1 fruit fly cellular context compared by ENCODE assay signal in genomic region chr2L:12463037-12463436, dm6.
TF ChIP-seq lines count a peak whose summit lies in the region.

No protein-coding gene starts in this region.

TF ChIP-seq in whole organism, embryonic, 481 proteins besides CTCF, POLR2A, EP300 and RAD21 (continued from another document and continues in another):
- TF ChIP-seq CG8924 (tag; optimal IDR thresholded peaks at IDR 0.05; lab: Kevin White, UChicago) (no peak), croc (GFP tag; conservative IDR thresholded peaks at IDR 0.05; lab: Robert Waterston, UW) (no peak), dysf (GFP tag; IDR thresholded peaks at IDR 0.05; lab: Robert Waterston, UW) (no peak), CG7745 (tag; optimal IDR thresholded peaks at IDR 0.05; lab: Kevin White, UChicago) (no peak), CG8944 (GFP tag; optimal IDR thresholded peaks at IDR 0.05; lab: Kevin White, UChicago) (peak; percentile 11), CG2120 (GFP tag; optimal IDR thresholded peaks at IDR 0.05; lab: Kevin White, UChicago) (no peak), fu2 (GFP tag; optimal IDR thresholded peaks at IDR 0.05; lab: Kevin White, UChicago) (no peak), CG12942 (GFP tag; optimal IDR thresholded peaks at IDR 0.05; lab: Kevin White, UChicago) (no peak), BEAF-32 (GFP tag; optimal IDR thresholded peaks at IDR 0.05; lab: Kevin White, UChicago) (no peak), nmo (GFP tag; optimal IDR thresholded peaks at IDR 0.05; lab: Kevin White, UChicago) (no peak), Med (GFP tag; lab: Kevin White, UChicago) (peak; percentile 79), CG6254 (GFP tag; optimal IDR thresholded peaks at IDR 0.05; lab: Kevin White, UChicago) (no peak), Abd-B (GFP tag; optimal IDR thresholded peaks at IDR 0.05; lab: Kevin White, UChicago) (no peak), Stat92E (GFP tag; optimal IDR thresholded peaks at IDR 0.05; lab: Kevin White, UChicago) (no peak), hbn (GFP tag; IDR thresholded peaks at IDR 0.05; lab: Robert Waterston, UW; ENCODE audit: partially characterized antibody) (no peak), CG15601 (tag; optimal IDR thresholded peaks at IDR 0.05; lab: Kevin White, UChicago) (peak; percentile 28), NFAT (GFP tag; IDR thresholded peaks at IDR 0.05; lab: Robert Waterston, UW) (no peak), Antp (GFP tag; optimal IDR thresholded peaks at IDR 0.05; lab: Kevin White, UChicago) (no peak), dpn (GFP tag; optimal IDR thresholded peaks at IDR 0.05; lab: Kevin White, UChicago) (no peak), gro (GFP tag; optimal IDR thresholded peaks at IDR 0.05; lab: Kevin White, UChicago) (no peak), CG17802 (tag; optimal IDR thresholded peaks at IDR 0.05; lab: Kevin White, UChicago) (no peak), ap (GFP tag; IDR thresholded peaks at IDR 0.05; lab: Robert Waterston, UW) (no peak), Side (GFP tag; optimal IDR thresholded peaks at IDR 0.05; lab: Kevin White, UChicago) (no peak), slbo (GFP tag; IDR thresholded peaks at IDR 0.05; lab: Robert Waterston, UW) (no peak), ara (GFP tag; IDR thresholded peaks at IDR 0.05; lab: Robert Waterston, UW) (no peak), Rx (GFP tag; IDR thresholded peaks at IDR 0.05; lab: Robert Waterston, UW) (no peak), pan (optimal IDR thresholded peaks at IDR 0.05; lab: Kevin White, UChicago) (no peak), pan (GFP tag; optimal IDR thresholded peaks at IDR 0.05 in 1 of 2, IDR thresholded peaks at IDR 0.05 in 1 of 2) (peak in 1 of 2 experiments; percentile 36), Lim3 (GFP tag; IDR thresholded peaks at IDR 0.05; lab: Robert Waterston, UW) (no peak), CG17612 (GFP tag; IDR thresholded peaks at IDR 0.05; lab: Robert Waterston, UW) (no peak), CG4730 (GFP tag; IDR thresholded peaks at IDR 0.05; lab: Robert Waterston, UW) (no peak), bigmax (GFP tag; optimal IDR thresholded peaks at IDR 0.05; lab: Kevin White, UChicago) (no peak), CG34422 (GFP tag; IDR thresholded peaks at IDR 0.05; lab: Robert Waterston, UW) (no peak), ems (GFP tag; optimal IDR thresholded peaks at IDR 0.05; lab: Kevin White, UChicago) (no peak), HLHmδ (GFP tag; optimal IDR thresholded peaks at IDR 0.05; lab: Kevin White, UChicago) (no peak), wdn (GFP tag; IDR thresholded peaks at IDR 0.05; lab: Robert Waterston, UW) (no peak), stwl (tag; optimal IDR thresholded peaks at IDR 0.05; lab: Kevin White, UChicago) (no peak), TFAM (GFP tag; optimal IDR thresholded peaks at IDR 0.05; lab: Kevin White, UChicago) (no peak), crp (GFP tag; optimal IDR thresholded peaks at IDR 0.05; lab: Kevin White, UChicago) (no peak), CoRest (tag; optimal IDR thresholded peaks at IDR 0.05; lab: Kevin White, UChicago) (no peak), CG17186 (GFP tag; optimal IDR thresholded peaks at IDR 0.05; lab: Kevin White, UChicago) (no peak), Camta (GFP tag; optimal IDR thresholded peaks at IDR 0.05; lab: Kevin White, UChicago) (no peak), Rfx (GFP tag; IDR thresholded peaks at IDR 0.05; lab: Robert Waterston, UW) (peak; percentile 32; the same call in 1 of the 2 replicates), CG13296 (GFP tag; optimal IDR thresholded peaks at IDR 0.05; lab: Kevin White, UChicago) (peak; percentile 66), CG6765 (GFP tag; optimal IDR thresholded peaks at IDR 0.05; lab: Kevin White, UChicago) (no peak), Ets97D (GFP tag; optimal IDR thresholded peaks at IDR 0.05; lab: Kevin White, UChicago) (no peak), so (GFP tag; IDR thresholded peaks at IDR 0.05; lab: Robert Waterston, UW) (no peak), CG10565 (GFP tag; optimal IDR thresholded peaks at IDR 0.05; lab: Kevin White, UChicago) (no peak), CG7357 (GFP tag; IDR thresholded peaks at IDR 0.05; lab: Robert Waterston, UW) (no peak), CG13894 (tag; optimal IDR thresholded peaks at IDR 0.05; lab: Kevin White, UChicago) (no peak), sob (GFP tag; IDR thresholded peaks at IDR 0.05; lab: Robert Waterston, UW) (no peak; the same call in 1 of the 2 replicates), mirr (GFP tag; optimal IDR thresholded peaks at IDR 0.05; lab: Kevin White, UChicago) (peak; percentile 53), CG5180 (GFP tag; optimal IDR thresholded peaks at IDR 0.05; lab: Kevin White, UChicago) (peak; percentile 7), CG6689 (GFP tag; IDR thresholded peaks at IDR 0.05; lab: Robert Waterston, UW) (no peak), vfl (GFP tag; optimal IDR thresholded peaks at IDR 0.05; lab: Kevin White, UChicago) (no peak), CG16815 (GFP tag; optimal IDR thresholded peaks at IDR 0.05; lab: Kevin White, UChicago) (no peak), ken (GFP tag; IDR thresholded peaks at IDR 0.05; lab: Robert Waterston, UW) (no peak), CG9817 (tag; optimal IDR thresholded peaks at IDR 0.05; lab: Kevin White, UChicago) (no peak), Hey (tag; optimal IDR thresholded peaks at IDR 0.05; lab: Kevin White, UChicago) (peak; percentile 1), nau (GFP tag; optimal IDR thresholded peaks at IDR 0.05; lab: Kevin White, UChicago) (peak; percentile 50), Sox102F (GFP tag; optimal IDR thresholded peaks at IDR 0.05; lab: Kevin White, UChicago) (peak; percentile 27), Optix (GFP tag; IDR thresholded peaks at IDR 0.05; lab: Robert Waterston, UW) (no peak), cg (GFP tag; optimal IDR thresholded peaks at IDR 0.05; lab: Kevin White, UChicago) (no peak), CG1832 (GFP tag; optimal IDR thresholded peaks at IDR 0.05; lab: Kevin White, UChicago) (no peak), aop (GFP tag; IDR thresholded peaks at IDR 0.05; lab: Robert Waterston, UW) (no peak), CG15514 (GFP tag; optimal IDR thresholded peaks at IDR 0.05; lab: Kevin White, UChicago) (peak; percentile 44), pho (GFP tag; optimal IDR thresholded peaks at IDR 0.05; lab: Kevin White, UChicago) (no peak), org-1 (GFP tag; optimal IDR thresholded peaks at IDR 0.05; lab: Kevin White, UChicago) (peak; percentile 10), Dad (GFP tag; optimal IDR thresholded peaks at IDR 0.05; lab: Kevin White, UChicago) (no peak), Drgx (GFP tag; IDR thresholded peaks at IDR 0.05; lab: Robert Waterston, UW) (no peak), CG14860 (GFP tag; IDR thresholded peaks at IDR 0.05; lab: Robert Waterston, UW; ENCODE audit: partially characterized antibody) (no peak), CG8089 (GFP tag; optimal IDR thresholded peaks at IDR 0.05; lab: Kevin White, UChicago) (no peak), unc-4 (GFP tag; IDR thresholded peaks at IDR 0.05; lab: Robert Waterston, UW; ENCODE audit: partially characterized antibody) (no peak), CG43689 (GFP tag; IDR thresholded peaks at IDR 0.05; lab: Robert Waterston, UW) (no peak), CG8478 (optimal IDR thresholded peaks at IDR 0.05; lab: Kevin White, UChicago) (no peak), eve (GFP tag; optimal IDR thresholded peaks at IDR 0.05; lab: Kevin White, UChicago) (no peak), CG10321 (GFP tag; IDR thresholded peaks at IDR 0.05; lab: Robert Waterston, UW) (no peak), Sin3A (optimal IDR thresholded peaks at IDR 0.05; lab: Kevin White, UChicago) (no peak), HLH4C (GFP tag; IDR thresholded peaks at IDR 0.05; lab: Robert Waterston, UW; ENCODE audit: partially characterized antibody) (no peak), CG7372 (GFP tag; IDR thresholded peaks at IDR 0.05; lab: Robert Waterston, UW) (no peak), gce (GFP tag; IDR thresholded peaks at IDR 0.05; lab: Robert Waterston, UW) (no peak), Scr (GFP tag; IDR thresholded peaks at IDR 0.05; lab: Robert Waterston, UW; ENCODE audit: partially characterized antibody) (no peak), CG3281 (GFP tag; optimal IDR thresholded peaks at IDR 0.05; lab: Kevin White, UChicago) (peak; percentile 31), CG6791 (GFP tag; IDR thresholded peaks at IDR 0.05; lab: Robert Waterston, UW; ENCODE audit: partially characterized antibody) (no peak), CG10959 (GFP tag; IDR thresholded peaks at IDR 0.05; lab: Robert Waterston, UW) (no peak), CG12155 (GFP tag; optimal IDR thresholded peaks at IDR 0.05; lab: Kevin White, UChicago) (no peak), Dip3 (GFP tag; optimal IDR thresholded peaks at IDR 0.05; lab: Kevin White, UChicago) (no peak), CG5245 (GFP tag; optimal IDR thresholded peaks at IDR 0.05; lab: Kevin White, UChicago) (no peak), emc (GFP tag; optimal IDR thresholded peaks at IDR 0.05; lab: Kevin White, UChicago) (no peak), CG7556 (GFP tag; optimal IDR thresholded peaks at IDR 0.05; lab: Kevin White, UChicago) (peak; percentile 14), hb (GFP tag; IDR thresholded peaks at IDR 0.05; lab: Robert Waterston, UW; ENCODE audit: partially characterized antibody) (no peak), CG11247 (GFP tag; IDR thresholded peaks at IDR 0.05; lab: Robert Waterston, UW) (no peak), ssp (GFP tag; IDR thresholded peaks at IDR 0.05; lab: Robert Waterston, UW) (no peak), usp (GFP tag; optimal IDR thresholded peaks at IDR 0.05; lab: Kevin White, UChicago) (no peak), H15 (GFP tag; IDR thresholded peaks at IDR 0.05; lab: Robert Waterston, UW) (no peak), CG8388 (GFP tag; optimal IDR thresholded peaks at IDR 0.05; lab: Kevin White, UChicago) (no peak), Taf1 (GFP tag; IDR thresholded peaks at IDR 0.05; lab: Robert Waterston, UW) (no peak), Hmx (GFP tag; optimal IDR thresholded peaks at IDR 0.05; lab: Kevin White, UChicago) (no peak), CG11093 (GFP tag; IDR thresholded peaks at IDR 0.05; lab: Robert Waterston, UW) (no peak), B-H1 (GFP tag; IDR thresholded peaks at IDR 0.05; lab: Robert Waterston, UW) (no peak), CG31365 (tag; optimal IDR thresholded peaks at IDR 0.05; lab: Kevin White, UChicago) (peak; percentile 30), ci (GFP tag; IDR thresholded peaks at IDR 0.05; lab: Robert Waterston, UW) (peak; percentile 32; the same call in 1 of the 3 replicates), CG3065 (GFP tag; optimal IDR thresholded peaks at IDR 0.05; lab: Kevin White, UChicago) (no peak), CG3407 (GFP tag; optimal IDR thresholded peaks at IDR 0.05; lab: Kevin White, UChicago) (peak; percentile 4), abd-A (tag; optimal IDR thresholded peaks at IDR 0.05; lab: Kevin White, UChicago) (no peak), Neu2 (GFP tag; optimal IDR thresholded peaks at IDR 0.05; lab: Kevin White, UChicago; ENCODE audit: borderline replicate concordance) (no peak), CG31388 (GFP tag; optimal IDR thresholded peaks at IDR 0.05; lab: Kevin White, UChicago) (no peak), otp (GFP tag; IDR thresholded peaks at IDR 0.05; lab: Robert Waterston, UW) (no peak), CG1602 (GFP tag; optimal IDR thresholded peaks at IDR 0.05; lab: Kevin White, UChicago) (no peak), CG10147 (GFP tag; optimal IDR thresholded peaks at IDR 0.05; lab: Kevin White, UChicago) (no peak), CG2199 (GFP tag; IDR thresholded peaks at IDR 0.05; lab: Robert Waterston, UW) (no peak), CG3995 (GFP tag; optimal IDR thresholded peaks at IDR 0.05; lab: Kevin White, UChicago) (no peak), nerfin-2 (GFP tag; IDR thresholded peaks at IDR 0.05; lab: Robert Waterston, UW; ENCODE audit: partially characterized antibody) (no peak), Hand (GFP tag; optimal IDR thresholded peaks at IDR 0.05; lab: Kevin White, UChicago) (no peak), MBD-R2 (GFP tag; IDR thresholded peaks at IDR 0.05; lab: Robert Waterston, UW) (no peak), CG4707 (GFP tag; optimal IDR thresholded peaks at IDR 0.05; lab: Kevin White, UChicago) (peak; percentile 25), CG34224 (GFP tag; IDR thresholded peaks at IDR 0.05; lab: Robert Waterston, UW; ENCODE audit: partially characterized antibody) (no peak), tx (GFP tag; optimal IDR thresholded peaks at IDR 0.05; lab: Kevin White, UChicago) (no peak), CG5953 (GFP tag; IDR thresholded peaks at IDR 0.05; lab: Robert Waterston, UW) (no peak), Mrtf (GFP tag; IDR thresholded peaks at IDR 0.05; lab: Robert Waterston, UW) (no peak), CG16779 (GFP tag; IDR thresholded peaks at IDR 0.05; lab: Robert Waterston, UW) (no peak), CG8290 (GFP tag; optimal IDR thresholded peaks at IDR 0.05; lab: Kevin White, UChicago) (no peak), CG8290 (tag; optimal IDR thresholded peaks at IDR 0.05; lab: Kevin White, UChicago) (peak in 1 of 2 experiments; percentile 47), CG4282 (GFP tag; optimal IDR thresholded peaks at IDR 0.05; lab: Kevin White, UChicago) (no peak), CG16863 (GFP tag; optimal IDR thresholded peaks at IDR 0.05; lab: Kevin White, UChicago) (no peak), CG32767 (GFP tag; IDR thresholded peaks at IDR 0.05; lab: Robert Waterston, UW) (no peak), ro (GFP tag; IDR thresholded peaks at IDR 0.05; lab: Robert Waterston, UW) (no peak), wek (GFP tag; optimal IDR thresholded peaks at IDR 0.05; lab: Kevin White, UChicago) (peak; percentile 69), CG14014 (GFP tag; IDR thresholded peaks at IDR 0.05; lab: Robert Waterston, UW) (no peak; the same call in 1 of the 2 replicates), CG2875 (GFP tag; optimal IDR thresholded peaks at IDR 0.05; lab: Kevin White, UChicago) (no peak), zfh2 (GFP tag; optimal IDR thresholded peaks at IDR 0.05; lab: Kevin White, UChicago) (no peak), Ravus (GFP tag; IDR thresholded peaks at IDR 0.05; lab: Robert Waterston, UW) (no peak), p53 (GFP tag; optimal IDR thresholded peaks at IDR 0.05; lab: Kevin White, UChicago) (no peak), trh (GFP tag; optimal IDR thresholded peaks at IDR 0.05; lab: Kevin White, UChicago) (no peak), sc (optimal IDR thresholded peaks at IDR 0.05; lab: Kevin White, UChicago) (no peak), sc (GFP tag; optimal IDR thresholded peaks at IDR 0.05; lab: Kevin White, UChicago) (no peak), Ada2b (GFP tag; IDR thresholded peaks at IDR 0.05; lab: Robert Waterston, UW) (no peak), CG2712 (tag; optimal IDR thresholded peaks at IDR 0.05; lab: Kevin White, UChicago) (peak; percentile 8), bowl (GFP tag; IDR thresholded peaks at IDR 0.05; lab: Robert Waterston, UW) (no peak), Bdp1 (GFP tag; optimal IDR thresholded peaks at IDR 0.05; lab: Kevin White, UChicago) (no peak)
